Fruit fly (Drosophila melanogaster) whole organism, embryonic: ENCODE measurements around the gene GC.

Experiments used
- Awh ChIP-seq: fragments of 200-800 bp; sonication (Bioruptor generic); IDR thresholded peaks from 2 replicates; pipeline ENCODE4, ENCODE4 v1.3.6; 2022; ENCODE audit warnings: missing biosample characterization, missing genetic modification characterization
- Blimp-1 ChIP-seq: fragments of 200-800 bp; sonication (Bioruptor generic); optimal IDR thresholded peaks from 3 replicates; lab custom pipeline; 2018; ENCODE audit warnings: missing biosample characterization, missing genetic modification characterization, mild to moderate bottlenecking, moderate library complexity, missing genetic modification reagents
- CG10462 ChIP-seq: fragments of 200-800 bp; sonication (Bioruptor generic); optimal IDR thresholded peaks from 2 replicates; lab custom pipeline; 2016; ENCODE audit warnings: missing biosample characterization, missing genetic modification characterization
- CG10959 ChIP-seq: fragments of 200-800 bp; sonication (Bioruptor generic); IDR thresholded peaks from 2 replicates; pipeline ENCODE4 v1.3.6; 2022; ENCODE audit warnings: missing biosample characterization, missing genetic modification characterization
- CG12071 ChIP-seq: fragments of 200-800 bp; sonication (Bioruptor generic); optimal IDR thresholded peaks from 3 replicates; lab custom pipeline; 2018; ENCODE audit warnings: missing biosample characterization, mild to moderate bottlenecking, missing genetic modification characterization
- CG12155 ChIP-seq: fragments of 200-800 bp; sonication (Bioruptor generic); optimal IDR thresholded peaks from 3 replicates; lab custom pipeline; 2016; ENCODE audit warnings: missing biosample characterization, missing genetic modification characterization
- CG12391 ChIP-seq: fragments of 200-800 bp; sonication (Bioruptor generic); optimal IDR thresholded peaks from 3 replicates; lab custom pipeline; 2018; ENCODE audit warnings: missing biosample characterization, mild to moderate bottlenecking, missing genetic modification characterization, moderate library complexity
- CG12744 ChIP-seq: fragments of 200-800 bp; sonication (Bioruptor generic); optimal IDR thresholded peaks from 2 replicates; lab custom pipeline; 2016; ENCODE audit warnings: missing biosample characterization, missing genetic modification characterization
- CG14965 ChIP-seq: fragments of 200-800 bp; sonication (Bioruptor generic); optimal IDR thresholded peaks from 2 replicates; lab custom pipeline; 2016; ENCODE audit warnings: missing biosample characterization, missing genetic modification characterization, borderline replicate concordance
- CG15601 ChIP-seq: fragments of 200-800 bp; sonication (Bioruptor generic); optimal IDR thresholded peaks from 3 replicates; lab custom pipeline; 2019; ENCODE audit warnings: missing biosample characterization, mild to moderate bottlenecking, missing genetic modification characterization, moderate library complexity
- CG16813 ChIP-seq: fragments of 200-800 bp; sonication (Bioruptor generic); IDR thresholded peaks from 3 replicates; pipeline ENCODE4 v1.3.6; 2022; ENCODE audit warnings: missing biosample characterization, missing genetic modification characterization; ENCODE audit not compliant: partially characterized antibody
- CG2678 ChIP-seq: fragments of 200-800 bp; sonication (Bioruptor generic); optimal IDR thresholded peaks from 3 replicates; lab custom pipeline; 2019; ENCODE audit warnings: missing biosample characterization, mild to moderate bottlenecking, missing genetic modification characterization, moderate library complexity
- CG30020 ChIP-seq: fragments of 200-800 bp; optimal IDR thresholded peaks from 2 replicates; lab custom pipeline; 2019; ENCODE audit warnings: missing biosample characterization, mild to moderate bottlenecking, missing genetic modification characterization, moderate library complexity
- CG32532 ChIP-seq: fragments of 200-800 bp; sonication (Bioruptor generic); IDR thresholded peaks from 2 replicates; pipeline ENCODE4 v1.3.6; 2022; ENCODE audit warnings: missing biosample characterization, missing genetic modification characterization
- CG42726 ChIP-seq: fragments of 200-800 bp; sonication (Bioruptor generic); IDR thresholded peaks from 2 replicates; pipeline ENCODE4 v1.3.6; 2022; ENCODE audit warnings: missing biosample characterization, missing genetic modification characterization; ENCODE audit not compliant: partially characterized antibody
- CG5953 ChIP-seq: fragments of 200-800 bp; sonication (Bioruptor generic); IDR thresholded peaks from 2 replicates; pipeline ENCODE4 v1.3.6; 2022; ENCODE audit warnings: missing biosample characterization, missing genetic modification characterization
- CG6272 ChIP-seq: fragments of 200-800 bp; sonication (Bioruptor generic); IDR thresholded peaks from 2 replicates; pipeline ENCODE4 v1.3.6; 2022; ENCODE audit warnings: missing biosample characterization, missing genetic modification characterization
- CG7745 ChIP-seq: fragments of 200-800 bp; sonication (Bioruptor generic); optimal IDR thresholded peaks from 2 replicates; lab custom pipeline; 2018; ENCODE audit warnings: missing biosample characterization, mild to moderate bottlenecking, missing genetic modification characterization, moderate library complexity
- CG7786 ChIP-seq: fragments of 200-800 bp; sonication (Bioruptor generic); optimal IDR thresholded peaks from 2 replicates; lab custom pipeline; 2016; ENCODE audit warnings: missing biosample characterization, missing genetic modification characterization
- CG7928 ChIP-seq: fragments of 200-800 bp; sonication (Bioruptor generic); optimal IDR thresholded peaks from 2 replicates; lab custom pipeline; 2017; ENCODE audit warnings: missing biosample characterization, mild to moderate bottlenecking, missing genetic modification characterization
- CG8924 ChIP-seq: fragments of 200-800 bp; optimal IDR thresholded peaks from 3 replicates; lab custom pipeline; 2019; ENCODE audit warnings: missing biosample characterization, mild to moderate bottlenecking, missing genetic modification characterization, moderate library complexity
- CG9817 ChIP-seq: fragments of 200-800 bp; sonication (Bioruptor generic); optimal IDR thresholded peaks from 2 replicates; lab custom pipeline; 2018; ENCODE audit warnings: missing biosample characterization, mild to moderate bottlenecking, missing genetic modification characterization, moderate library complexity
- Camta ChIP-seq: fragments of 200-800 bp; sonication (Bioruptor generic); optimal IDR thresholded peaks from 2 replicates; lab custom pipeline; 2016; ENCODE audit warnings: missing biosample characterization, missing genetic modification characterization
- Gsc ChIP-seq: fragments of 200-800 bp; sonication (Bioruptor generic); IDR thresholded peaks from 2 replicates; pipeline ENCODE4 v1.3.6; 2022; ENCODE audit warnings: missing biosample characterization, missing genetic modification characterization
- Hmx ChIP-seq: fragments of 200-800 bp; sonication (Bioruptor generic); optimal IDR thresholded peaks from 2 replicates; lab custom pipeline; 2016; ENCODE audit warnings: missing biosample characterization, missing genetic modification characterization
- Kr ChIP-seq: fragments of 200-800 bp; sonication (Bioruptor generic); optimal IDR thresholded peaks from 2 replicates; lab custom pipeline; 2017; ENCODE audit warnings: missing biosample characterization, mild to moderate bottlenecking, missing genetic modification characterization
- NC2α ChIP-seq: fragments of 200-800 bp; sonication (Bioruptor generic); optimal IDR thresholded peaks from 2 replicates; lab custom pipeline; 2016; ENCODE audit warnings: missing biosample characterization, missing genetic modification characterization
- Oli ChIP-seq: fragments of 200-800 bp; sonication (Bioruptor generic); optimal IDR thresholded peaks from 2 replicates; lab custom pipeline; 2018; ENCODE audit warnings: missing biosample characterization, mild to moderate bottlenecking, missing genetic modification characterization, moderate library complexity
- Rx ChIP-seq: fragments of 200-800 bp; sonication (Bioruptor generic); IDR thresholded peaks from 2 replicates; pipeline ENCODE4 v1.3.6; 2022; ENCODE audit warnings: missing biosample characterization, missing genetic modification characterization
- amos ChIP-seq: fragments of 200-800 bp; sonication (Bioruptor generic); IDR thresholded peaks from 2 replicates; pipeline ENCODE4 v1.3.6; 2022; ENCODE audit warnings: missing biosample characterization, missing genetic modification characterization; ENCODE audit not compliant: partially characterized antibody
- bab2 ChIP-seq: fragments of 200-800 bp; sonication (Bioruptor generic); optimal IDR thresholded peaks from 2 replicates; lab custom pipeline; 2016; ENCODE audit warnings: missing biosample characterization, missing genetic modification characterization
- br ChIP-seq: fragments of >200 bp; optimal IDR thresholded peaks from 2 replicates; lab custom pipeline; 2017
- bsh ChIP-seq, 2 experiments: fragments of 200-800 bp; sonication (Bioruptor generic); optimal IDR thresholded peaks; 2 replicates each; lab custom pipeline; 2017 to 2018; ENCODE audit warnings: mild to moderate bottlenecking in 2 of 2, missing biosample characterization in 2 of 2, missing genetic modification characterization in 2 of 2, moderate library complexity in 1 of 2
- croc ChIP-seq: fragments of 200-800 bp; sonication (Bioruptor generic); conservative IDR thresholded peaks from 3 replicates; pipeline ENCODE4 v1.3.6; 2022; ENCODE audit warnings: missing biosample characterization, missing genetic modification characterization
- dmrt99B ChIP-seq: fragments of 200-800 bp; sonication (Bioruptor generic); optimal IDR thresholded peaks from 2 replicates; lab custom pipeline; 2018; ENCODE audit warnings: missing biosample characterization, mild to moderate bottlenecking, missing genetic modification characterization, moderate library complexity
- dpn ChIP-seq, 2 experiments: fragments of 200-800 bp; sonication (Bioruptor generic); optimal IDR thresholded peaks; 3 replicates each; lab custom pipeline; 2016; ENCODE audit warnings: missing biosample characterization in 2 of 2, missing genetic modification characterization in 2 of 2
- ems ChIP-seq: fragments of 200-800 bp; sonication (Bioruptor generic); optimal IDR thresholded peaks from 3 replicates; lab custom pipeline; 2016; ENCODE audit warnings: missing biosample characterization, missing genetic modification characterization
- h ChIP-seq: fragments of >200 bp; optimal IDR thresholded peaks from 2 replicates; lab custom pipeline; 2017
- ham ChIP-seq: fragments of 200-800 bp; sonication (Bioruptor generic); IDR thresholded peaks from 2 replicates; pipeline ENCODE4 v1.3.6; 2022; ENCODE audit warnings: missing biosample characterization, missing genetic modification characterization
- kay ChIP-seq: fragments of 200-800 bp; sonication (Bioruptor generic); optimal IDR thresholded peaks from 2 replicates; lab custom pipeline; 2016; ENCODE audit warnings: missing biosample characterization, missing genetic modification characterization
- nerfin-2 ChIP-seq: fragments of 200-800 bp; sonication (Bioruptor generic); IDR thresholded peaks from 2 replicates; pipeline ENCODE4 v1.3.6; 2022; ENCODE audit warnings: missing biosample characterization, missing genetic modification characterization; ENCODE audit not compliant: partially characterized antibody
- sd ChIP-seq: fragments of 200-800 bp; sonication (Bioruptor generic); optimal IDR thresholded peaks from 3 replicates; lab custom pipeline; 2018; ENCODE audit warnings: missing biosample characterization, mild to moderate bottlenecking, missing genetic modification characterization, moderate library complexity
- sens ChIP-seq: fragments of 200-800 bp; sonication (Bioruptor generic); peaks from one replicate; lab custom pipeline; 2016; ENCODE audit warnings: missing biosample characterization, missing genetic modification characterization
- seq ChIP-seq: fragments of 200-800 bp; sonication (Bioruptor generic); IDR thresholded peaks from 2 replicates; pipeline ENCODE4 v1.3.6; 2022; ENCODE audit warnings: missing biosample characterization, missing genetic modification characterization
- sima ChIP-seq: fragments of 200-800 bp; sonication (Bioruptor generic); optimal IDR thresholded peaks from 2 replicates; lab custom pipeline; 2016; ENCODE audit warnings: missing biosample characterization, missing genetic modification characterization
- sisA ChIP-seq: fragments of 200-800 bp; sonication (Bioruptor generic); IDR thresholded peaks from 2 replicates; pipeline ENCODE4 v1.3.6; 2022; ENCODE audit warnings: missing biosample characterization, missing genetic modification characterization
- slp2 ChIP-seq: fragments of 200-800 bp; sonication (Bioruptor generic); optimal IDR thresholded peaks from 2 replicates; lab custom pipeline; 2016; ENCODE audit warnings: missing biosample characterization, missing genetic modification characterization
- sr ChIP-seq: fragments of 200-800 bp; sonication (Bioruptor generic); IDR thresholded peaks from 3 replicates; pipeline ENCODE4 v1.3.6; 2022; ENCODE audit warnings: missing biosample characterization, missing genetic modification characterization
- ssp ChIP-seq: fragments of 200-800 bp; sonication (Bioruptor generic); IDR thresholded peaks from 2 replicates; pipeline ENCODE4 v1.3.6; 2022; ENCODE audit warnings: missing biosample characterization, missing genetic modification characterization
- tgo ChIP-seq: fragments of 200-800 bp; sonication (Bioruptor generic); IDR thresholded peaks from 3 replicates; pipeline ENCODE4 v1.3.6; 2022; ENCODE audit warnings: missing biosample characterization, missing genetic modification characterization

GC gene

DNA sequence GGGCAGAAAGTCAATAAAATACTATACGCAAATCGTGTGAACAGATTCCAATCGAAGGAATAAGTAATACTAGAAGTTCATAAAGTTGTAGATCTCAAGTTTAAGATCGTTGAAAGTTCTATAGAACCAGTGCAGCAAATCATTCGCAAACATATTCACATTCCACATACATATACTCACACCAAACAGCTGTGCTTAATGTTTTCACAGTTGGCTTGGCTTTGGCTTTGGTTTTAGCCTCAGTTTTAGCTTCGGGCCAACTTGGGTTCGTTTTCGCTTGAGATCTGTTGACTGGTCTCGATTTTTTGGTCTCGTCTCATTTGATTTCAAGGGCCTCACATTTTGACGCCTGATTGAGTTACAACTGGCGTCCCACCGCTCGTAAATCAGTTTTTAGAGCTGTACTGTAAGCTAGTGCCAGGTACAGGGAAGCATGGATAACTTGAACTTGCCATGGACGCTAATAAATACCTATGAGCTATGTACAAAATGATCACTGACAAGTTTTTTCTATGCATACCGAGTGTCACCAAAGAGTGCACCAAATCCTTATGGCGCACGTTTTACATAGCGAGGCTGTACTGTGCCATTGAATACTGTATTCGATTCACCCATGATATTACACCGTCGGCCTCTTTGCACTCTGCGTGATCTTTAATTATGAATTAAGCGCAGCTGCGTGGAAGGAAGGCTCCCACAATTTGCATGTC is 41.8 kb downstream of the GC start (continued):
- TF ChIP-seq CG15601 (tag; lab: Kevin White, UChicago) (peak; percentile 12), amos (GFP tag; lab: Robert Waterston, UW) (no peak), ems (GFP tag; lab: Kevin White, UChicago) (peak; percentile 83), seq (peak; percentile 86), CG10959 (GFP tag; lab: Robert Waterston, UW) (peak; percentile 76), h (lab: Kevin White, UChicago) (no peak), Gsc (GFP tag; lab: Robert Waterston, UW) (peak; percentile 73), CG7786 (GFP tag; lab: Kevin White, UChicago) (peak; percentile 80), br (lab: Kevin White, UChicago) (no peak), CG14965 (peak; percentile 55), sisA (peak; percentile 93), sima (GFP tag; lab: Kevin White, UChicago) (peak; percentile 60), bsh (GFP tag; optimal IDR thresholded peaks at IDR 0.05; lab: Kevin White, UChicago) (peak; percentile 43 to 65), CG6272 (GFP tag; lab: Robert Waterston, UW) (peak; percentile 85), Awh (GFP tag; lab: Robert Waterston, UW) (peak; percentile 84), Oli (tag; lab: Kevin White, UChicago) (peak; percentile 81), CG8924 (tag; lab: Kevin White, UChicago) (peak; percentile 62), Blimp-1 (peak; percentile 72), CG9817 (tag; lab: Kevin White, UChicago) (peak; percentile 90), CG10462 (GFP tag; lab: Kevin White, UChicago) (peak; percentile 45), CG12071 (GFP tag; lab: Kevin White, UChicago) (peak; percentile 90), CG12391 (peak; percentile 62), Hmx (GFP tag; lab: Kevin White, UChicago) (no peak), nerfin-2 (no peak), dpn (GFP tag; optimal IDR thresholded peaks at IDR 0.05; lab: Kevin White, UChicago) (peak; percentile 89), dmrt99B (tag; lab: Kevin White, UChicago) (peak; percentile 88), CG42726 (GFP tag; lab: Robert Waterston, UW) (no peak), ham (GFP tag; lab: Robert Waterston, UW) (peak; percentile 57; the same call in 1 of the 2 replicates), CG32532 (GFP tag; lab: Robert Waterston, UW) (peak; percentile 91), CG7745 (no peak), CG2678 (peak; percentile 87), sens (GFP tag; lab: Kevin White, UChicago) (peak; percentile 93), Kr (no peak), ssp (GFP tag; lab: Robert Waterston, UW) (peak; percentile 78), NC2α (GFP tag; lab: Kevin White, UChicago) (no peak), bab2 (peak; percentile 87), slp2 (GFP tag; lab: Kevin White, UChicago) (peak; percentile 60), Camta (peak; percentile 82), sr (GFP tag; lab: Robert Waterston, UW) (peak; percentile 56; the same call in 2 of the 3 replicates), CG5953 (peak; percentile 62; the same call in 1 of the 2 replicates), kay (GFP tag; lab: Kevin White, UChicago) (peak; percentile 51), sd (tag; lab: Kevin White, UChicago) (no peak), CG7928 (GFP tag; lab: Kevin White, UChicago) (peak; percentile 39), CG30020 (tag; lab: Kevin White, UChicago) (no peak), CG12155 (peak; percentile 77), CG16813 (GFP tag; lab: Robert Waterston, UW) (no peak), croc (peak; percentile 58; the same call in 2 of the 3 replicates), Rx (GFP tag; lab: Robert Waterston, UW) (peak; percentile 84), CG12744 (peak; percentile 43), tgo (GFP tag; lab: Robert Waterston, UW) (peak; percentile 92)
